Worm (Caenorhabditis elegans) whole organism, young adult: ENCODE data around the gene Y42H9B.3.

Source experiments
- F52B5.7 ChIP-seq: sonication (generic microtip); optimal IDR thresholded peaks from 2 replicates; lab custom pipeline; 2016; ENCODE audit warnings: mild to moderate bottlenecking, missing genetic modification characterization, missing compliant biosample characterization
- aptf-3 ChIP-seq: fragments of 200-800 bp; sonication (Bioruptor generic); IDR thresholded peaks from 2 replicates; pipeline ENCODE4 v1.3.6; 2022; ENCODE audit warnings: missing genetic modification characterization, missing compliant biosample characterization
- athp-1 ChIP-seq: sonication (generic microtip); optimal IDR thresholded peaks from 2 replicates; lab custom pipeline; 2017; ENCODE audit warnings: mild to moderate bottlenecking, missing genetic modification characterization, missing compliant biosample characterization
- ceh-100 ChIP-seq: fragments of 200-800 bp; sonication (Bioruptor generic); IDR thresholded peaks from 2 replicates; pipeline ENCODE4 v1.3.6; 2022; ENCODE audit warnings: missing genetic modification reagents, missing genetic modification characterization, missing compliant biosample characterization
- dpl-1 ChIP-seq: fragments of 150-350 bp; optimal IDR thresholded peaks from 2 replicates; lab custom pipeline; 2014; ENCODE audit warnings: missing biosample characterization, missing genetic modification reagents, missing genetic modification characterization
- ets-4 ChIP-seq: fragments of 200-800 bp; sonication (Bioruptor generic); optimal IDR thresholded peaks from 2 replicates; lab custom pipeline; 2018; ENCODE audit warnings: mild to moderate bottlenecking, missing genetic modification characterization, missing compliant biosample characterization
- let-607 ChIP-seq, 2 experiments: fragments of 200-800 bp in 1 of 2; sonication (Bioruptor generic) in 1 of 2; sonication (generic microtip) in 1 of 2; optimal IDR thresholded peaks; 2 replicates each; lab custom pipeline; 2016 to 2018; ENCODE audit warnings: mild to moderate bottlenecking in 2 of 2, missing compliant biosample characterization in 2 of 2, missing genetic modification characterization in 2 of 2, moderate library complexity in 2 of 2, missing genotype in 1 of 2
- lsy-27 ChIP-seq: sonication (generic microtip); optimal IDR thresholded peaks from 2 replicates; lab custom pipeline; 2017; ENCODE audit warnings: missing genetic modification characterization, mild to moderate bottlenecking, missing compliant biosample characterization, antibody characterized with exemption, missing genotype, borderline replicate concordance; ENCODE audit not compliant: insufficient read depth
- nfya-1 ChIP-seq: sonication (generic microtip); optimal IDR thresholded peaks from 2 replicates; lab custom pipeline; 2017; ENCODE audit warnings: antibody characterized with exemption, missing compliant biosample characterization, missing genetic modification characterization, borderline replicate concordance; ENCODE audit not compliant: insufficient read depth
- nfya-2 ChIP-seq: fragments of 200-800 bp; sonication (Bioruptor generic); IDR thresholded peaks from 2 replicates; pipeline ENCODE4 v1.3.6; 2022; ENCODE audit warnings: missing genetic modification reagents, missing genetic modification characterization, missing compliant biosample characterization
- snpc-4 ChIP-seq, 5 experiments: fragments of 150-350 bp in 1 of 5; sonication (generic microtip) in 4 of 5; optimal IDR thresholded peaks; 2 replicates each; lab custom pipeline; 2014 to 2018; ENCODE audit warnings: missing genetic modification characterization in 5 of 5, missing biosample characterization in 3 of 5, antibody characterized with exemption in 2 of 5, mild to moderate bottlenecking in 2 of 5, missing compliant biosample characterization in 2 of 5, missing genotype in 2 of 5, moderate library complexity in 2 of 5, missing genetic modification reagents in 1 of 5
- tbp1 ChIP-seq: fragments of 200-800 bp; sonication (Bioruptor generic); optimal IDR thresholded peaks from 2 replicates; lab custom pipeline; 2018; ENCODE audit warnings: mild to moderate bottlenecking, missing genetic modification characterization, missing compliant biosample characterization

DNA sequence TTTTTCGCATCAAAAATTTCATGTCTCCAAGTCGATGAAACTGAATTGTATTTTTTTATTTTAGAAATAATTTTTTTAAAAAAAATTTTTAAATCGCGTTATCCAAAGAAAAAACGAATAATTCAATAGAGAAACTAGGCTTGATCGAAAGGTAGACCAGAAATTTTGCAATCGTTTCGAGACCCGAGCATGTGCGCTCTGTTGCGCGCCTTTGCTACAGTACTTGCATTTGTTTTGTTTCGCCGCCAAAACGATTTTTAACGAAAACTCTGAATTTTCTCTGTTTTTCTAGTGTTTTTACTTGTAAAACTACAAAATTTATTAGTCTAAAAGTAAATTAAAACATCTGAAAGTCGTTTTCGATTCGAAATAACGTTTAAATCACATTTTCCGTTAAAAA lies 49.0 kb upstream of the Y42H9B.3 start:
- TF ChIP-seq lsy-27 (tag; lab: Kevin White, UChicago) = no peak
- no peak for TF ChIP-seq nfya-2
- TF ChIP-seq F52B5.7 (tag; lab: Kevin White, UChicago) = no peak
- no peak for TF ChIP-seq snpc-4 (GFP tag; optimal IDR thresholded peaks at IDR 0.05; lab: Kevin White, UChicago)
- no peak for TF ChIP-seq snpc-4 (tag; optimal IDR thresholded peaks at IDR 0.05; lab: Kevin White, UChicago)
- no peak for TF ChIP-seq ets-4 (GFP tag; lab: Kevin White, UChicago)
- no peak for TF ChIP-seq nfya-1 (tag; lab: Kevin White, UChicago)
- TF ChIP-seq ceh-100 = no peak
- TF ChIP-seq athp-1 (tag; lab: Kevin White, UChicago) = no peak
- peak; percentile 55 for TF ChIP-seq dpl-1 (GFP tag; lab: Kevin White, UChicago)
- TF ChIP-seq aptf-3 (GFP tag; lab: Robert Waterston, UW) = no peak
- TF ChIP-seq let-607 (tag; optimal IDR thresholded peaks at IDR 0.05; lab: Kevin White, UChicago) = no peak
- TF ChIP-seq tbp1 (GFP tag; lab: Kevin White, UChicago) = no peak
